Fruit fly (Drosophila melanogaster) S2 (cell line): ENCODE measurements around the gene JMJD6.

ENCODE experiments used
- CG8478 ChIP-seq: fragments of >200 bp; optimal IDR thresholded peaks from 2 replicates; lab custom pipeline; 2018
- CTCF ChIP-seq, 2 experiments: fragments of >200 bp; optimal IDR thresholded peaks; 2 replicates each; lab custom pipeline; 2018

dm6 chr3R:22358810-22359209, 3.4 kb downstream of the JMJD6 start:
- TF ChIP-seq CG8478 (lab: Kevin White, UChicago) (no peak), CTCF (optimal IDR thresholded peaks at IDR 0.05; lab: Kevin White, UChicago) (no peak)
